Fruit fly (Drosophila melanogaster) whole organism, prepupa: ENCODE results near the gene Spn38F.

ENCODE experiments used
- CG10631 ChIP-seq: fragments of 200-800 bp; sonication (Bioruptor generic); optimal IDR thresholded peaks from 2 replicates; lab custom pipeline; 2016; ENCODE audit warnings: missing biosample characterization, missing genetic modification characterization
- CG10669 ChIP-seq: fragments of 200-800 bp; sonication (Bioruptor generic); optimal IDR thresholded peaks from 3 replicates; lab custom pipeline; 2018; ENCODE audit warnings: missing biosample characterization, mild to moderate bottlenecking, missing genetic modification characterization, moderate library complexity
- CG11294 ChIP-seq: fragments of 200-800 bp; sonication (Bioruptor generic); IDR thresholded peaks from 2 replicates; pipeline ENCODE4 v1.3.6; 2022; ENCODE audit warnings: missing biosample characterization, missing genetic modification characterization
- CG11762 ChIP-seq: fragments of 200-800 bp; sonication (Bioruptor generic); optimal IDR thresholded peaks from 3 replicates; lab custom pipeline; 2016; ENCODE audit warnings: missing biosample characterization, missing genetic modification characterization; ENCODE audit not compliant: insufficient read depth
- CG11902 ChIP-seq: fragments of 200-800 bp; sonication (Bioruptor generic); optimal IDR thresholded peaks from 3 replicates; lab custom pipeline; 2016; ENCODE audit warnings: missing biosample characterization, missing genetic modification characterization
- CG15336 ChIP-seq: fragments of 200-800 bp; sonication (Bioruptor generic); IDR thresholded peaks from 2 replicates; pipeline ENCODE4 v1.3.6; 2022; ENCODE audit warnings: missing biosample characterization, missing genetic modification characterization
- CG3032 ChIP-seq: fragments of 200-800 bp; optimal IDR thresholded peaks from 2 replicates; lab custom pipeline; 2019; ENCODE audit warnings: missing biosample characterization, mild to moderate bottlenecking, missing genetic modification characterization, moderate library complexity
- CG32006 ChIP-seq: fragments of 200-800 bp; sonication (Bioruptor generic); optimal IDR thresholded peaks from 3 replicates; lab custom pipeline; 2017; ENCODE audit warnings: missing biosample characterization, mild to moderate bottlenecking, missing genetic modification characterization
- CG4318 ChIP-seq: fragments of 200-800 bp; sonication (Bioruptor generic); optimal IDR thresholded peaks from 3 replicates; lab custom pipeline; 2017; ENCODE audit warnings: missing biosample characterization, mild to moderate bottlenecking, missing genetic modification characterization
- CG6163 ChIP-seq: fragments of 200-800 bp; sonication (Bioruptor generic); IDR thresholded peaks from 3 replicates; pipeline ENCODE4 v1.3.6; 2022; ENCODE audit warnings: missing biosample characterization, missing genetic modification characterization
- CG6276 ChIP-seq: fragments of 200-800 bp; sonication (Bioruptor generic); optimal IDR thresholded peaks from 2 replicates; lab custom pipeline; 2017; ENCODE audit warnings: missing biosample characterization, mild to moderate bottlenecking, missing genetic modification characterization
- CG6792 ChIP-seq: fragments of 200-800 bp; sonication (Bioruptor generic); optimal IDR thresholded peaks from 3 replicates; lab custom pipeline; 2016; ENCODE audit warnings: missing biosample characterization, missing genetic modification characterization
- CG7368 ChIP-seq: fragments of 200-800 bp; sonication (Bioruptor generic); optimal IDR thresholded peaks from 3 replicates; lab custom pipeline; 2016; ENCODE audit warnings: missing biosample characterization, missing genetic modification characterization
- CG8119 ChIP-seq: fragments of 200-800 bp; sonication (Bioruptor generic); IDR thresholded peaks from 3 replicates; pipeline ENCODE4 v1.3.6; 2022; ENCODE audit warnings: missing biosample characterization, missing genetic modification characterization
- CG8632 ChIP-seq: fragments of 200-800 bp; sonication (Bioruptor generic); optimal IDR thresholded peaks from 3 replicates; lab custom pipeline; 2016; ENCODE audit warnings: missing biosample characterization, missing genetic modification characterization
- CG9139 ChIP-seq: fragments of 200-800 bp; sonication (Bioruptor generic); optimal IDR thresholded peaks from 3 replicates; lab custom pipeline; 2017; ENCODE audit warnings: missing biosample characterization, mild to moderate bottlenecking, missing genetic modification characterization
- Eip75B ChIP-seq: fragments of 200-800 bp; sonication (Bioruptor generic); optimal IDR thresholded peaks from 3 replicates; lab custom pipeline; 2016; ENCODE audit warnings: missing biosample characterization, missing genetic modification characterization
- Eip78C ChIP-seq: fragments of 200-800 bp; sonication (Bioruptor generic); peaks from one replicate; lab custom pipeline; 2016; ENCODE audit warnings: missing biosample characterization, missing genetic modification characterization
- Eip93F ChIP-seq: fragments of 200-800 bp; sonication (Bioruptor generic); optimal IDR thresholded peaks from 2 replicates; lab custom pipeline; 2016; ENCODE audit warnings: missing biosample characterization, mild to moderate bottlenecking, missing genetic modification characterization
- Hr39 ChIP-seq: fragments of 200-800 bp; sonication (Bioruptor generic); optimal IDR thresholded peaks from 2 replicates; lab custom pipeline; 2016; ENCODE audit warnings: missing biosample characterization, missing genetic modification characterization
- Hr4 ChIP-seq: fragments of 200-800 bp; sonication (Bioruptor generic); optimal IDR thresholded peaks from 3 replicates; lab custom pipeline; 2016; ENCODE audit warnings: missing biosample characterization, missing genetic modification characterization
- Lpt ChIP-seq: fragments of 200-800 bp; sonication (Bioruptor generic); optimal IDR thresholded peaks from 3 replicates; lab custom pipeline; 2016; ENCODE audit warnings: missing biosample characterization, missing genetic modification characterization
- OdsH ChIP-seq: fragments of 200-800 bp; sonication (Bioruptor generic); optimal IDR thresholded peaks from 3 replicates; lab custom pipeline; 2016; ENCODE audit warnings: missing biosample characterization, missing genetic modification characterization
- Sox102F ChIP-seq: fragments of 200-800 bp; sonication (Bioruptor generic); optimal IDR thresholded peaks from 2 replicates; lab custom pipeline; 2016; ENCODE audit warnings: missing biosample characterization, mild to moderate bottlenecking, missing genetic modification characterization
- Sox14 ChIP-seq: fragments of 200-800 bp; sonication (Bioruptor generic); optimal IDR thresholded peaks from 3 replicates; lab custom pipeline; 2016; ENCODE audit warnings: missing biosample characterization, missing genetic modification characterization
- Sox15 ChIP-seq: fragments of 200-800 bp; sonication (Bioruptor generic); optimal IDR thresholded peaks from 3 replicates; lab custom pipeline; 2016; ENCODE audit warnings: missing biosample characterization, missing genetic modification characterization
- achi ChIP-seq: fragments of 200-800 bp; sonication (Bioruptor generic); optimal IDR thresholded peaks from 3 replicates; lab custom pipeline; 2016; ENCODE audit warnings: missing biosample characterization, missing genetic modification characterization
- eg ChIP-seq: fragments of 200-800 bp; sonication (Bioruptor generic); IDR thresholded peaks from 3 replicates; pipeline ENCODE4 v1.3.6; 2022; ENCODE audit warnings: missing biosample characterization, missing genetic modification characterization
- fd59A ChIP-seq: fragments of 200-800 bp; sonication (Bioruptor generic); optimal IDR thresholded peaks from 2 replicates; lab custom pipeline; 2017; ENCODE audit warnings: missing biosample characterization, mild to moderate bottlenecking, missing genetic modification characterization, missing genetic modification reagents
- fd85E ChIP-seq: fragments of 200-800 bp; sonication (Bioruptor generic); optimal IDR thresholded peaks from 3 replicates; lab custom pipeline; 2016; ENCODE audit warnings: missing biosample characterization, missing genetic modification characterization
- lz ChIP-seq: fragments of 200-800 bp; sonication (Bioruptor generic); optimal IDR thresholded peaks from 3 replicates; lab custom pipeline; 2016; ENCODE audit warnings: missing biosample characterization, missing genetic modification characterization
- net ChIP-seq: fragments of 200-800 bp; sonication (Bioruptor generic); optimal IDR thresholded peaks from 3 replicates; lab custom pipeline; 2016; ENCODE audit warnings: missing biosample characterization, missing genetic modification characterization
- pdm3 ChIP-seq: fragments of 200-800 bp; sonication (Bioruptor generic); optimal IDR thresholded peaks from 3 replicates; lab custom pipeline; 2016; ENCODE audit warnings: missing biosample characterization, missing genetic modification characterization
- salr ChIP-seq, 2 experiments: fragments of 200-800 bp; sonication (Bioruptor generic); optimal IDR thresholded peaks; 3 replicates each; lab custom pipeline; 2016 to 2018; ENCODE audit warnings: missing biosample characterization in 2 of 2, missing genetic modification characterization in 2 of 2, mild to moderate bottlenecking in 1 of 2
- spab ChIP-seq: fragments of 200-800 bp; sonication (Bioruptor generic); optimal IDR thresholded peaks from 2 replicates; lab custom pipeline; 2017; ENCODE audit warnings: missing biosample characterization, mild to moderate bottlenecking, missing genetic modification characterization, missing genetic modification reagents
- vri ChIP-seq: fragments of 200-800 bp; sonication (Bioruptor generic); optimal IDR thresholded peaks from 3 replicates; lab custom pipeline; 2016; ENCODE audit warnings: missing biosample characterization, mild to moderate bottlenecking, missing genetic modification characterization

Spn38F gene

DNA sequence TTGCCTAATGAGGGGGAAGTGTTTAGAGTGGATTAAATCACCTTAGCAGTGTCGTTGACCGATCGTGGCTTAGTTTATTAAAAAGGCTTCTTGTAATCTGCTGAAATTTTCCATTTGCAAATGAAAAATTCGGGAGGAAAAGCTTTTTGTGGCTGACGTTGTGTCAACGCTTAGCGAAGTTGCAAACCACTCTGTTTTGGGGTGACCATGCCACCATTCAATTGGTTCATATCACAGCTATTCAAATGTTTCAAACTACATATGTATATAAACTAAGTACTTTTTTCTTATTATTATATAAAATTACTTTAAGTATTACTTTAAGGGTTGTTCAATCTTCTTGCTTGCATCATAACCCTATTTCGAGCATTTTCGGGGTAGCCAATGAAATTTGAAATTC, 13.8 kb upstream of the Spn38F start:
- TF ChIP-seq Eip78C (GFP tag; lab: Kevin White, UChicago) (peak; percentile 14), CG8119 (GFP tag; lab: Robert Waterston, UW) (no peak)
- TF ChIP-seq, all 60 proteins: peak for 1

DNA sequence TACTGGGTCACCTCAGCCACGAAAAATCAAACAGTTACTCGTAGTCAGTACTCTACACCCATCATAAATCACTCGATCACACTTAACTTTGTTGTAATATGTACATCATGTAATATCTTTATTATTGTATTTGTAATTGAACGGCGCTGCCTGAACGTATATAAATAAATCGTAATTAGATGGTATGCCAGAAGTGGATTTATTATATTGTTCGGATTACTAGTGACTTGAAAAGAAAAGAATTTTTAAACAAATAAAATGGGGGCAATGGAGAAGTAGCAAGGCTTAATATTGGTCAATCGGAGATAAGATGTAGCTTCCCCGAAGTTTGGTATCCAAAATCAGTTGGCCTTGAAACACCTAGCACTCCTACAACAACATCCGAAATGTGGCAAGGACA, 11.2 kb upstream of the Spn38F start, which contains the start of gene CG14402:
TSS of gene CG14402 (plus strand) at position 301 of the 400 bp plus-strand sequence.
- TF ChIP-seq CG7368: no peak
- TF ChIP-seq fd59A (GFP tag; lab: Kevin White, UChicago): no peak
- no peak for TF ChIP-seq CG11762 (GFP tag; lab: Kevin White, UChicago)
- TF ChIP-seq pdm3: no peak
- TF ChIP-seq CG11294 (GFP tag; lab: Robert Waterston, UW): no peak
- TF ChIP-seq lz (GFP tag; lab: Kevin White, UChicago): no peak
- TF ChIP-seq CG10631 (GFP tag; lab: Kevin White, UChicago): no peak
- TF ChIP-seq vri: no peak

- TF ChIP-seq salr (GFP tag; optimal IDR thresholded peaks at IDR 0.05; lab: Kevin White, UChicago): peak in 1 of 2 experiments; percentile 57
- no peak for TF ChIP-seq Hr39 (GFP tag; lab: Kevin White, UChicago)
- no peak for TF ChIP-seq Eip93F (GFP tag; lab: Kevin White, UChicago)
- no peak for TF ChIP-seq CG11902 (GFP tag; lab: Kevin White, UChicago)
- TF ChIP-seq CG10669 (GFP tag; lab: Kevin White, UChicago): no peak
- TF ChIP-seq OdsH (GFP tag; lab: Kevin White, UChicago): peak; percentile 25
- no peak for TF ChIP-seq fd85E (GFP tag; lab: Kevin White, UChicago)
- no peak for TF ChIP-seq Sox14 (GFP tag; lab: Kevin White, UChicago)
- no peak for TF ChIP-seq CG9139 (GFP tag; lab: Kevin White, UChicago)
- TF ChIP-seq CG32006 (GFP tag; lab: Kevin White, UChicago): peak; percentile 72
- peak; percentile 51 for TF ChIP-seq CG6276
- peak; percentile 15 for TF ChIP-seq achi (GFP tag; lab: Kevin White, UChicago)
- no peak for TF ChIP-seq CG3032 (tag; lab: Kevin White, UChicago)
- peak; percentile 25 for TF ChIP-seq pdm3
- TF ChIP-seq CG6792 (GFP tag; lab: Kevin White, UChicago): no peak
- TF ChIP-seq Lpt: peak; percentile 11
- no peak for TF ChIP-seq spab (GFP tag; lab: Kevin White, UChicago)
- peak; percentile 64 for TF ChIP-seq eg
- TF ChIP-seq CG15336 (GFP tag; lab: Robert Waterston, UW): peak; percentile 59
- TF ChIP-seq Sox15 (GFP tag; lab: Kevin White, UChicago): no peak
- TF ChIP-seq Eip78C (GFP tag; lab: Kevin White, UChicago): peak; percentile 64
- peak; percentile 28 for TF ChIP-seq CG4318 (GFP tag; lab: Kevin White, UChicago)
- peak; percentile 51; the same call in 2 of the 3 replicates for TF ChIP-seq CG8119 (GFP tag; lab: Robert Waterston, UW)
- TF ChIP-seq Hr4 (GFP tag; lab: Kevin White, UChicago): peak; percentile 69
- TF ChIP-seq CG8632 (GFP tag; lab: Kevin White, UChicago): no peak
- no peak for TF ChIP-seq CG11762 (GFP tag; lab: Kevin White, UChicago)
- peak; percentile 4 for TF ChIP-seq net
Measured at dm6 chr2L:20844381-20844780, 6.6 kb upstream of the Spn38F start.

DNA sequence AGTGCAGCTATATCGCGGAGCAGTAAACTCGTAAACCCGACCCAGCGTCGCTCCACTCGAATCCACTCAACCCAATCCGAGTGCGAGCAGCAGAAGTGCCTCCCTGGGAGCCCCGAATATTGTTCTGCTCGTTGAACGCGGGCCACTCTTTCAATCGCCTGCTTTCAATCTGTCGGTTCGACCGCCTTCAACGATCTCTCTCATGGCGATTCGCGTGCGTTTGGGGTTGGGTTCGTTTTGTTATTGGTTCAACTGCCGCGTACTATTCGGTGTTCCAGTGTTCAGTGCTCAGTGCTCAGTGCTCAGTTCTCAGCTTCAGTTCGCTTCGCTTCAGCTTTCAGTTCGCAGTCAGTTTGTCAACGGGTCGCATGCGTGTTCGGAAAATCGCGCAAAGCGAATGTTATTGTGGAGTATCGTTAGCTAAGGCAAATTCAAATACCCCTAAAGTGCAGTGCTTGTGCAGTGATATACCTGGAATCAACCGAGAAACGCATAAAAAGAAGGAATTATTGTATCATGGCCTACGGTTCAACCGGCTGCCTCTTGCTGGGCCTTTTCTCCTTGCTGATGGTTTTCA, 2.8 kb upstream of the Spn38F start, which contains the start of gene CG31676:
TSS of gene CG31676 (plus strand) at position 289 of the 577 bp plus-strand sequence.
- no peak for TF ChIP-seq salr (GFP tag; optimal IDR thresholded peaks at IDR 0.05; lab: Kevin White, UChicago)
- no peak for TF ChIP-seq Lpt
- TF ChIP-seq CG8119 (GFP tag; lab: Robert Waterston, UW): 0 out of 3 replicates have a peak, but pooled peaks have one; percentile 19
- no peak for TF ChIP-seq Sox102F (GFP tag; lab: Kevin White, UChicago)
- no peak for TF ChIP-seq CG11902 (GFP tag; lab: Kevin White, UChicago)
- 0 out of 3 replicates have a peak, but pooled peaks have one; percentile 36 for TF ChIP-seq CG6163
- no peak for TF ChIP-seq CG11294 (GFP tag; lab: Robert Waterston, UW)
- TF ChIP-seq Eip75B (GFP tag; lab: Kevin White, UChicago): no peak
- no peak for TF ChIP-seq CG7368
- TF ChIP-seq CG3032 (tag; lab: Kevin White, UChicago): no peak
- no peak for TF ChIP-seq achi (GFP tag; lab: Kevin White, UChicago)
- peak; percentile 5; the same call in 1 of the 3 replicates for TF ChIP-seq eg
- TF ChIP-seq Eip78C (GFP tag; lab: Kevin White, UChicago): peak; percentile 73
